Worm (Caenorhabditis elegans): ENCODE measurements around the gene F14F9.2.

F14F9.2 gene

DNA sequence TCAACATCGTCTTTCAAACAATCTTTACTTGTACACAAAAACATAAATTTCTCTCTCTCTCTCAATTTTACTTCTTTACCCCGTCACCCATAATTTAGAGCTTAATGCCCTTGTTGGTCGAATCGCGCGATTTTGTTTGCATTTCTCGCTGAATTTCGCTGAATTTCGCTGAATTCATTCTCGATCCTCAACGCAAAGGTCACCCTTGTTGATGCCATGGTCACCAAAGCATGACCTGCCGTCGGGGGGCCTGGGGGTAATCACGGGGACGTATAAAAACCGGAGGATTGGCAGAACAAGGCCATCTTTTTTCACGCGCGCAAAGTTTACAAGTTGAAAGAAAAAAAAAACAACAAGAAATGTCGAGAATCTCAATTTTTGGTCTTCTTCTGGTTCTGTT, 14.6 kb upstream of the F14F9.2 start, which contains the start of gene F14F9.8:
Gene F14F9.8, plus strand, starts transcription at position 301 of the 400 bp plus-strand sequence.
- TF ChIP-seq nhr-21 (tag; optimal IDR thresholded peaks at IDR 0.05) (no peak), mdl-1 (tag; optimal IDR thresholded peaks at IDR 0.05) (no peak), nhr-77 (tag; optimal IDR thresholded peaks at IDR 0.05) (no peak), nhr-10 (tag; optimal IDR thresholded peaks at IDR 0.05) (no peak), sem-4 (tag; optimal IDR thresholded peaks at IDR 0.05) (no peak), unc-55 (GFP tag; optimal IDR thresholded peaks at IDR 0.05) (no peak), aly-2 (tag; optimal IDR thresholded peaks at IDR 0.05) (no peak), mbf-1 (tag; optimal IDR thresholded peaks at IDR 0.05) (no peak), Y55F3AM.14 (GFP tag; optimal IDR thresholded peaks at IDR 0.05) (no peak), nhr-6 (tag; optimal IDR thresholded peaks at IDR 0.05) (no peak), ztf-1 (GFP tag; conservative IDR thresholded peaks at IDR 0.05) (no peak), gmeb-1 (tag; optimal IDR thresholded peaks at IDR 0.05) (no peak), ama-1 (optimal IDR thresholded peaks at IDR 0.05) (no peak), unc-62 (GFP tag; optimal IDR thresholded peaks at IDR 0.05) (no peak), dmd-4 (tag; optimal IDR thresholded peaks at IDR 0.05) (no peak), fos-1 (tag; optimal IDR thresholded peaks at IDR 0.05) (no peak), C34F6.9 (tag; optimal IDR thresholded peaks at IDR 0.05) (no peak)

DNA sequence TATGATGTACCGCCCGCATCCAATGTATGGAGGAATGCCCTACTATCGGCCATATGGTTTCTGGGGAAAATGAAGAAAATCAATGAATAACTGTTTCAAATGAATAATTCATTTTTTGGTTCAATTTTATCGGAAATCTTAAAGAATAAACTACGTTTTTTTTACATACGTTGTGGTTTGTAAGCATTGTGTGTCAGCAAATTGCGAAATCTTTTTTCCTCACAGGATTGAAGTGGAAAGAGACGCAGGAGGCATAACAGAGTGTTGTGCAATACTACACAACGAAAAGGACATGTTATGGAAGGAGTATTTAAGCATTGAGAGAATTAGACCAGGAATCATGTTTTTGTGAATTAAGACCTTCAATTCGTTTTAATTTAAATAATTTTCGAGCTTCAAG, 13.3 kb upstream of the F14F9.2 start:
- TF ChIP-seq lsy-2 (tag; optimal IDR thresholded peaks at IDR 0.05) (peak in 1 of 2 experiments; percentile 23), unc-62 (GFP tag; optimal IDR thresholded peaks at IDR 0.05) (no peak), skn-1 (tag; optimal IDR thresholded peaks at IDR 0.05) (peak; percentile 52), nhr-10 (tag; optimal IDR thresholded peaks at IDR 0.05) (no peak), snpc-4 (tag; optimal IDR thresholded peaks at IDR 0.05) (peak; percentile 18), aly-2 (tag; optimal IDR thresholded peaks at IDR 0.05) (no peak), alr-1 (tag; optimal IDR thresholded peaks at IDR 0.05) (no peak), fos-1 (tag; optimal IDR thresholded peaks at IDR 0.05) (peak; percentile 68), sem-4 (tag; optimal IDR thresholded peaks at IDR 0.05) (no peak), unc-55 (GFP tag; optimal IDR thresholded peaks at IDR 0.05) (peak; percentile 83), gmeb-1 (tag; optimal IDR thresholded peaks at IDR 0.05) (no peak), C34F6.9 (tag; optimal IDR thresholded peaks at IDR 0.05) (peak; percentile 61), nhr-23 (tag; optimal IDR thresholded peaks at IDR 0.05) (no peak), ceh-82 (tag; optimal IDR thresholded peaks at IDR 0.05) (no peak), nhr-129 (tag; optimal IDR thresholded peaks at IDR 0.05) (peak; percentile 100)

DNA sequence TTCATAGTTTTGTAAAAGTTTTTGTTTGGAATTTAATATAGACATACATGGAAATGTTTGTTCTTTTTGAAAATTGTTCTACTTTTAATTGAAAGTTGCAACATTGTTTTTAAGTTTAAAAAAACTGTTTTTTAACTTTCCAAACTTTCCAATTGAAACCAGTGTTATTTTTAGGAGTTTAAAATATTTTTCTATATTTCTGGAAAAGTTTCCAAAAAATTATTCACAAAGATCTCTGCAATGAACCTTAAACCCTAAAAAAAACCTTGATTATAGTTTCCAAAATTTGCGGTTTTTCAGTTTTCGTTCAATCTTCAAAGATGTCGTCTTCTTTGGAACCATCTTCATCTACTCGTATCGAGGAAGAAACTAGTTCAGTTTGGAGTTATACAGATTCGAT, 12.2 kb upstream of the F14F9.2 start, which contains the start of gene F14F9.4:
Gene F14F9.4, plus strand, starts transcription at position 301 of the 400 bp plus-strand sequence.
- no peak for TF ChIP-seq crh-2 (tag; optimal IDR thresholded peaks at IDR 0.05)

DNA sequence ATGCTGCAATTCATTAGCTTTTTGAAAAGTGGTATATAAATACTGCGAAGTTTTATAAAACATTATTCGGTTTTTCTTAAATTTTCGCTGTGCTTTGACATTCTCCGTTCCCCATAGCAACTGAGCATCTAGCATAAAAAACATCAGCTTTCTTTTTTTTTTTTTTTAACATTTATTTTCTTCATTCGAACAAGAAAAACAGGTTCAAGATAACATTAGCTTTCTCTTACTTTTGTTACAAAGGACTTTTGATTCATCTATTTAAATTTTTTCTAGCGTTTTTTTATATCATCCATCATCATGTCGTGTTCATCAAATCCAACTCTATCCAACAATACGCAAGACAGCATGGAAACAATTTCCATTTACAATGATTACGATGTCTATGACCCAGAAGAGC, 6.7 kb upstream of the F14F9.2 start, which contains the start of gene F14F9.3:
Gene F14F9.3, plus strand, starts transcription at position 301 of the 400 bp plus-strand sequence.
- TF ChIP-seq ztf-11 (tag; optimal IDR thresholded peaks at IDR 0.05) = no peak
- TF ChIP-seq F13H6.1 (tag; optimal IDR thresholded peaks at IDR 0.05) = no peak
- no peak for TF ChIP-seq nhr-10 (tag; optimal IDR thresholded peaks at IDR 0.05)
- TF ChIP-seq dmd-4 (tag; optimal IDR thresholded peaks at IDR 0.05) = no peak

DNA sequence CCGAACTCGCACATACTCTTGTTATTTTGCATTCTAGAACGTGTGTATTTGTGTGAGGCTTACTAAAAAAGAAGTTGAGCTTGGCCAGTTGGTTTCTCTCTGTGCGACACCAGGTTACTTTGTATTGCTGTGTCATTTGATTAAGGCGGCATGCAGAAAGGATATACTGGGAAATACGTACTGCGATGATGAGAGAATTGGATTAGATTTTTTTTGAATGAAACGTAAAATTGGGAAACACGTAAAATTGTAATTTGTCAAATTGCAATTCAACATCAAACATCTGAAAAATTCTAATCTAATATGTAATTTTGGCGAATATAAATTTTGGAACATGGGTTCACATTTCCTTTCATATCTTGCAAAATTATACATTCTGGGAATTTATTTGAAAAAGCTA, 856 bp upstream of the F14F9.2 start, which contains the start of gene srh-129:
Gene srh-129, minus strand, starts transcription at position 101 of the 400 bp plus-strand sequence.
- TF ChIP-seq sma-9 (GFP tag; optimal IDR thresholded peaks at IDR 0.05) (no peak), sma-9 (tag; optimal IDR thresholded peaks at IDR 0.05) (no peak), lin-11 (tag; optimal IDR thresholded peaks at IDR 0.05) (no peak)

DNA sequence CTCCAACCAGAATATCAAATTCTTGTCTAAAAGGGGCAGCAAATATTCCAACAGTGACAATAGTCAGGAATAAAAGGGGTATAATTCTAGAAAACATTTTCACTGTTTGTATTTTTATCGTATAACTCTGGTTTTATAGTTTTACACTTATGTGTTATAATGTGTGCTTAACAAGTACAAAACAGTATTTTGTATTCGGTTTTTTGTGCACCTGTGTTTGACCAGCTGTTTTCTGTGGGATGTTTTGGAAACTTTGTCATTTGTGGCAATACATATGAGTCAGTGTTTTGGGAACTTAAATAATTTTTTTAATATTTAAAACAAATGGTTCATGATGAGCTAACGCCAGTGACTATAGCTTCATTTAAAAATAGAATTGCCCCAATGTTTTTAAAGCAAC, 1.8 kb downstream of the F14F9.2 start, which contains the start of gene F14F9.6:
Gene F14F9.6, minus strand, starts transcription at position 101 of the 400 bp plus-strand sequence.
- TF ChIP-seq unc-55 (GFP tag; optimal IDR thresholded peaks at IDR 0.05) (no peak), sma-3 (GFP tag; optimal IDR thresholded peaks at IDR 0.05) (no peak), ztf-4 (tag; optimal IDR thresholded peaks at IDR 0.05) (no peak), elt-3 (tag; optimal IDR thresholded peaks at IDR 0.05) (no peak), ceh-82 (tag; optimal IDR thresholded peaks at IDR 0.05) (no peak), F13H6.1 (tag; optimal IDR thresholded peaks at IDR 0.05) (no peak), elt-1 (tag; optimal IDR thresholded peaks at IDR 0.05) (no peak), ama-1 (optimal IDR thresholded peaks at IDR 0.05) (no peak), C34F6.9 (tag; optimal IDR thresholded peaks at IDR 0.05) (no peak), nhr-77 (tag; optimal IDR thresholded peaks at IDR 0.05) (no peak), lsy-2 (tag; optimal IDR thresholded peaks at IDR 0.05) (no peak)
